Fruit fly (Drosophila melanogaster) whole organism: ENCODE data around the gene Arl1.

Experiments used
- Dll ChIP-seq: fragments of >200 bp; optimal IDR thresholded peaks from 2 replicates; lab custom pipeline; 2017
- pan ChIP-seq: fragments of >200 bp; optimal IDR thresholded peaks from 2 replicates; lab custom pipeline; 2017
- psq ChIP-seq: fragments of >200 bp; optimal IDR thresholded peaks from 2 replicates; lab custom pipeline; 2017
- usp ChIP-seq: fragments of >200 bp; optimal IDR thresholded peaks from 2 replicates; lab custom pipeline; 2017; ENCODE audit warnings: missing biosample characterization, missing genetic modification characterization, mixed read lengths

DNA sequence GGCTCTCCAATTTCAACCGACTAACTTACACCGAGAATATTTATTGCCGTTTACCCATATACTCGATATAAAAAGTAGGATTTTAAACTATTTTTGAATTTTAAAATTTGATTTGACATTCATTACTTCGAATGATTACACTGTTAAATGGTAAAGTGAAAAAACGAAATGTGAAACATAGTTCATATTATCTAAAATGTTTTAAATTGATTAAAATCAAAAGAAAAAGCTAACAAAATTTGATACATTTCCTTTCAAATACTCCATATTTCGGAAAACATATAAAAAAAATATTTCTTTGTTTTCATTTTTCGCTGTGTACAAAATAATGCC, 35.3 kb downstream of the Arl1 start:
- TF ChIP-seq psq (lab: Kevin White, UChicago) (no peak), usp (GFP tag; lab: Kevin White, UChicago) (no peak), Dll (lab: Kevin White, UChicago) (no peak), pan (lab: Kevin White, UChicago) (no peak)
